Worm (Caenorhabditis elegans) whole organism, L1 larva: Measurements from ENCODE around the gene srh-19.

ENCODE experiments used
- aha-1 ChIP-seq: fragments of 150-350 bp; optimal IDR thresholded peaks from 2 replicates; lab custom pipeline; 2014; ENCODE audit warnings: missing biosample characterization, missing genetic modification characterization
- aly-2 ChIP-seq: fragments of 150-350 bp; optimal IDR thresholded peaks from 2 replicates; lab custom pipeline; 2014; ENCODE audit warnings: missing biosample characterization, missing genetic modification characterization
- blmp-1 ChIP-seq: fragments of 150-350 bp; optimal IDR thresholded peaks from 2 replicates; lab custom pipeline; 2014; ENCODE audit warnings: missing biosample characterization, missing genetic modification characterization
- dpl-1 ChIP-seq, 3 experiments: fragments of 150-350 bp in 2 of 3; sonication (generic microtip) in 1 of 3; optimal IDR thresholded peaks; 2 replicates each; lab custom pipeline; 2014 to 2017; ENCODE audit warnings: missing biosample characterization in 3 of 3, missing genetic modification characterization in 3 of 3, missing genetic modification reagents in 3 of 3
- egl-27 ChIP-seq, 2 experiments: fragments of 150-350 bp in 1 of 2; sonication (generic microtip); optimal IDR thresholded peaks; 3 replicates each; lab custom pipeline; 2017 to 2018; ENCODE audit warnings: missing biosample characterization in 2 of 2, missing genetic modification characterization in 2 of 2, missing genetic modification reagents in 2 of 2
- elt-2 ChIP-seq: sonication (generic microtip); optimal IDR thresholded peaks from 2 replicates; lab custom pipeline; 2016; ENCODE audit warnings: missing genetic modification characterization, mild to moderate bottlenecking, inconsistent platforms, missing compliant biosample characterization, missing genetic modification reagents
- grh-1 ChIP-seq: fragments of 200-800 bp; sonication (Bioruptor generic); IDR thresholded peaks from 2 replicates; pipeline ENCODE4 v1.3.6; 2022; ENCODE audit warnings: missing genetic modification reagents, missing genetic modification characterization, missing compliant biosample characterization
- lin-15B ChIP-seq: fragments of 150-350 bp; sonication (generic microtip); optimal IDR thresholded peaks from 3 replicates; lab custom pipeline; 2014; ENCODE audit warnings: missing biosample characterization, missing genetic modification characterization
- mef-2 ChIP-seq: fragments of 150-350 bp; optimal IDR thresholded peaks from 2 replicates; lab custom pipeline; 2014; ENCODE audit warnings: missing biosample characterization, missing genetic modification characterization
- nhr-12 ChIP-seq: sonication (generic microtip); optimal IDR thresholded peaks from 2 replicates; lab custom pipeline; 2017; ENCODE audit warnings: missing biosample characterization, missing genetic modification characterization
- tbx-2 ChIP-seq: sonication (generic microtip); optimal IDR thresholded peaks from 2 replicates; lab custom pipeline; 2016; ENCODE audit warnings: missing genetic modification characterization, missing compliant biosample characterization
- tlp-1 ChIP-seq: fragments of 150-350 bp; optimal IDR thresholded peaks from 2 replicates; lab custom pipeline; 2014; ENCODE audit warnings: missing biosample characterization, missing genetic modification characterization
- unc-62 ChIP-seq: fragments of 150-350 bp; optimal IDR thresholded peaks from 2 replicates; lab custom pipeline; 2014; ENCODE audit warnings: missing biosample characterization, missing genetic modification reagents, missing genetic modification characterization
- xbp-1 ChIP-seq: sonication (generic microtip); optimal IDR thresholded peaks from 2 replicates; lab custom pipeline; 2016; ENCODE audit warnings: missing genetic modification characterization, missing compliant biosample characterization

DNA sequence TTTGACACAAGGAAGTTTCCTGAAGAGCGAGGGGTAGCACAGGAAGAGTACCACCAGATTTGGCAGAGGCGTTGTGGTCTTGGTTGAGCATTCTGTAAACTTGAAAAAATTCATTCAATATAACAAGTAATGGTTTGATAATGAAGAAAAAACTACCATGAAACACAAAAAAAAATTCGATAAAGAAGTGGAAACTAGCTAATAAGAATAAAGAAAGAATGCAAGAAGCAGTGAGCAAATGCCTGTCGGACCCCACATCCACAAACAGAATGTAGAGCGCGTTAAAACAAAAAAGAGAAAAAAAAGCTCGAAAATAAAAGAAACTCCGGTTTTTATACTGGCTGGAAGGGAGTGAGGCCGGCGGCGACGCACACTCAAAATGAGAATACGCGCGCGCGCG lies 15.4 kb upstream of the srh-19 start, which contains the start of gene H39E20.1:
- TF ChIP-seq blmp-1 (tag; lab: Kevin White, UChicago), result no peak
- TF ChIP-seq elt-2, result no peak
- no peak for TF ChIP-seq mef-2 (tag; lab: Kevin White, UChicago)
- no peak for TF ChIP-seq tbx-2 (tag; lab: Kevin White, UChicago)
- no peak for TF ChIP-seq xbp-1 (tag; lab: Kevin White, UChicago)
- TF ChIP-seq lin-15B (tag; lab: Kevin White, UChicago), result no peak
- no peak for TF ChIP-seq unc-62 (GFP tag; lab: Kevin White, UChicago)
- no peak for TF ChIP-seq tlp-1
- TF ChIP-seq aly-2, result no peak
- TF ChIP-seq nhr-12 (tag; lab: Kevin White, UChicago), result no peak
- TF ChIP-seq dpl-1 (GFP tag; optimal IDR thresholded peaks at IDR 0.05; lab: Kevin White, UChicago), result no peak
- no peak for TF ChIP-seq aha-1 (tag; lab: Kevin White, UChicago)
- TF ChIP-seq grh-1, result no peak
- no peak for TF ChIP-seq egl-27 (tag; optimal IDR thresholded peaks at IDR 0.05; lab: Kevin White, UChicago)
